Worm (Caenorhabditis elegans): ENCODE results near the gene C40A11.6.

- TF ChIP-seq hmbx-1 (tag; optimal IDR thresholded peaks at IDR 0.05): no peak
- TF ChIP-seq ets-7 (tag; optimal IDR thresholded peaks at IDR 0.05): no peak
- no peak for TF ChIP-seq tbx-11 (GFP tag; IDR thresholded peaks at IDR 0.05)
- TF ChIP-seq ceh-13 (GFP tag; optimal IDR thresholded peaks at IDR 0.05): no peak
- TF ChIP-seq flt-1 (GFP tag; IDR thresholded peaks at IDR 0.05): no peak
- TF ChIP-seq tra-4 (tag; optimal IDR thresholded peaks at IDR 0.05): no peak
- no peak for TF ChIP-seq scrt-1 (GFP tag; IDR thresholded peaks at IDR 0.05)
- no peak for TF ChIP-seq ama-1 (optimal IDR thresholded peaks at IDR 0.05)
- TF ChIP-seq pes-1 (GFP tag; IDR thresholded peaks at IDR 0.05): no peak
Measured at ce11 chrII:2192267-2192666, 46.8 kb upstream of the C40A11.6 start.
